Worm (Caenorhabditis elegans) whole organism, L4/young adult: ENCODE data around the gene C50F4.10.

ENCODE experiments used
- W03F9.2 ChIP-seq: fragments of 150-350 bp; optimal IDR thresholded peaks from 2 replicates; lab custom pipeline; 2014; ENCODE audit warnings: missing biosample characterization, missing genetic modification characterization
- dao-5 ChIP-seq: sonication (generic microtip); optimal IDR thresholded peaks from 2 replicates; lab custom pipeline; 2016; ENCODE audit warnings: missing genotype, missing genetic modification characterization, moderate library complexity, missing compliant biosample characterization
- him-1 ChIP-seq: sonication (generic microtip); optimal IDR thresholded peaks from 2 replicates; lab custom pipeline; 2016; ENCODE audit warnings: missing genotype, missing genetic modification reagents, missing genetic modification characterization, missing compliant biosample characterization

- no peak for TF ChIP-seq him-1
- no peak for TF ChIP-seq dao-5
- no peak for TF ChIP-seq W03F9.2
These were observed 18.9 kb upstream of the C50F4.10 start, which contains the start of gene ehbp-1 for ce11 chrV:9550313-9550712.
